Fruit fly (Drosophila melanogaster): ENCODE results near the gene CG14053.

DNA sequence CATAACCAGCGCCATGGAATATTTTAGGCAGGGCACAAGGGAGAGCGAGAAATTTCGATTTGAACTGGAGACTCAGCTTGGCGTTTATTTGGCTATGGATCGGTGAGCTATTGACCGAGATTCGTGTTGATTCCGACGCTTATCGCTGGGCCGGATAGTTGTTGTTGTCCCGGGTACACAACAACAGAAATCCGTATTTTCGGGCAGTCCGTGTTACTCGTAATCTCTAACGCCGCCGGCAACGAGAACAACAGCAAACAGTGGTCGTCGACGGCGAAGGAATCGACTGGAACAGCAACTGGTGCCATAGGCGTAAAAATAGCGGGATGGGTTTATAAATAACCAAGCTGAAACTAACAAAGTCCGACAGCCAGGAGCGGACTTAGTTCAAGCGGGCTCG, 1.8 kb downstream of the CG14053 start:
- TF ChIP-seq fd96Ca (GFP tag; IDR thresholded peaks at IDR 0.05) (no peak), CG9948 (tag; optimal IDR thresholded peaks at IDR 0.05) (no peak), CG4496 (GFP tag; IDR thresholded peaks at IDR 0.05) (no peak), EcR (GFP tag; optimal IDR thresholded peaks at IDR 0.05) (no peak), CG8301 (tag; optimal IDR thresholded peaks at IDR 0.05) (no peak), gl (tag; optimal IDR thresholded peaks at IDR 0.05) (no peak), Ets98B (GFP tag; IDR thresholded peaks at IDR 0.05) (no peak), D1 (tag; optimal IDR thresholded peaks at IDR 0.05) (no peak), Pif1A (GFP tag; optimal IDR thresholded peaks at IDR 0.05) (no peak)

Data from whole organism, pupa.